Fruit fly (Drosophila melanogaster) whole organism, embryonic: ENCODE data around the gene CG2247.

Experiments used
- Adf1 ChIP-seq: fragments of 200-800 bp; sonication (Bioruptor generic); IDR thresholded peaks from 2 replicates; pipeline ENCODE4 v1.3.6; 2022; ENCODE audit warnings: missing biosample characterization, missing genetic modification characterization
- C15 ChIP-seq: fragments of 200-800 bp; sonication (Bioruptor generic); IDR thresholded peaks from 3 replicates; pipeline ENCODE4 v1.3.6; 2022; ENCODE audit warnings: missing biosample characterization, missing genetic modification characterization
- CG10462 ChIP-seq: fragments of 200-800 bp; sonication (Bioruptor generic); optimal IDR thresholded peaks from 2 replicates; lab custom pipeline; 2016; ENCODE audit warnings: missing biosample characterization, missing genetic modification characterization
- CG10565 ChIP-seq: fragments of 200-800 bp; sonication (Bioruptor generic); optimal IDR thresholded peaks from 3 replicates; lab custom pipeline; 2016; ENCODE audit warnings: missing biosample characterization, mild to moderate bottlenecking, missing genetic modification characterization
- CG10959 ChIP-seq: fragments of 200-800 bp; sonication (Bioruptor generic); IDR thresholded peaks from 2 replicates; pipeline ENCODE4 v1.3.6; 2022; ENCODE audit warnings: missing biosample characterization, missing genetic modification characterization
- CG11093 ChIP-seq: fragments of 200-800 bp; sonication (Bioruptor generic); IDR thresholded peaks from 3 replicates; pipeline ENCODE4 v1.3.6; 2022; ENCODE audit warnings: missing biosample characterization, missing genetic modification characterization
- CG11504 ChIP-seq: fragments of 200-800 bp; sonication (Bioruptor generic); optimal IDR thresholded peaks from 3 replicates; lab custom pipeline; 2019; ENCODE audit warnings: missing biosample characterization, mild to moderate bottlenecking, missing genetic modification characterization, moderate library complexity
- CG12155 ChIP-seq: fragments of 200-800 bp; sonication (Bioruptor generic); optimal IDR thresholded peaks from 3 replicates; lab custom pipeline; 2016; ENCODE audit warnings: missing biosample characterization, missing genetic modification characterization
- CG12299 ChIP-seq: fragments of 200-800 bp; sonication (Bioruptor generic); optimal IDR thresholded peaks from 2 replicates; lab custom pipeline; 2018; ENCODE audit warnings: missing biosample characterization, mild to moderate bottlenecking, missing genetic modification characterization
- CG12769 ChIP-seq: fragments of 200-800 bp; sonication (Bioruptor generic); optimal IDR thresholded peaks from 2 replicates; lab custom pipeline; 2019; ENCODE audit warnings: missing biosample characterization, mild to moderate bottlenecking, missing genetic modification characterization, moderate library complexity
- CG1603 ChIP-seq: fragments of 200-800 bp; sonication (Bioruptor generic); optimal IDR thresholded peaks from 2 replicates; lab custom pipeline; 2019; ENCODE audit warnings: missing biosample characterization, mild to moderate bottlenecking, missing genetic modification characterization, moderate library complexity
- CG16815 ChIP-seq: fragments of 200-800 bp; sonication (Bioruptor generic); optimal IDR thresholded peaks from 3 replicates; lab custom pipeline; 2017; ENCODE audit warnings: missing biosample characterization, mild to moderate bottlenecking, missing genetic modification characterization
- CG32772 ChIP-seq: fragments of 200-800 bp; sonication (Bioruptor generic); IDR thresholded peaks from 2 replicates; pipeline ENCODE4 v1.3.6; 2022; ENCODE audit warnings: missing biosample characterization, missing genetic modification characterization
- CG3281 ChIP-seq: fragments of 200-800 bp; sonication (Bioruptor generic); optimal IDR thresholded peaks from 3 replicates; lab custom pipeline; 2017; ENCODE audit warnings: missing biosample characterization, mild to moderate bottlenecking, missing genetic modification characterization
- CG42726 ChIP-seq: fragments of 200-800 bp; sonication (Bioruptor generic); IDR thresholded peaks from 2 replicates; pipeline ENCODE4 v1.3.6; 2022; ENCODE audit warnings: missing biosample characterization, missing genetic modification characterization; ENCODE audit not compliant: partially characterized antibody
- CG7963 ChIP-seq: fragments of 200-800 bp; sonication (Bioruptor generic); IDR thresholded peaks from 3 replicates; pipeline ENCODE4 v1.3.6; 2022; ENCODE audit warnings: missing biosample characterization, missing genetic modification characterization; ENCODE audit not compliant: partially characterized antibody
- Camta ChIP-seq: fragments of 200-800 bp; sonication (Bioruptor generic); optimal IDR thresholded peaks from 2 replicates; lab custom pipeline; 2016; ENCODE audit warnings: missing biosample characterization, missing genetic modification characterization
- Dip3 ChIP-seq: fragments of 200-800 bp; sonication (Bioruptor generic); optimal IDR thresholded peaks from 3 replicates; lab custom pipeline; 2016; ENCODE audit warnings: missing biosample characterization, missing genetic modification characterization
- Dll ChIP-seq: fragments of 200-800 bp; sonication (Bioruptor generic); IDR thresholded peaks from 4 replicates; pipeline ENCODE4 v1.3.6; 2022; ENCODE audit warnings: missing biosample characterization, missing genetic modification characterization; ENCODE audit not compliant: partially characterized antibody
- Fer1 ChIP-seq: fragments of 200-800 bp; sonication (Bioruptor generic); optimal IDR thresholded peaks from 2 replicates; lab custom pipeline; 2017; ENCODE audit warnings: missing biosample characterization, mild to moderate bottlenecking, missing genetic modification characterization
- H2.0 ChIP-seq: fragments of 200-800 bp; sonication (Bioruptor generic); IDR thresholded peaks from 2 replicates; pipeline ENCODE4 v1.3.6; 2022; ENCODE audit warnings: missing biosample characterization, missing genetic modification characterization
- HLH3B ChIP-seq: fragments of 200-800 bp; sonication (Bioruptor generic); IDR thresholded peaks from 2 replicates; pipeline ENCODE4 v1.3.6; 2022; ENCODE audit warnings: missing biosample characterization, missing genetic modification characterization
- Med ChIP-seq: fragments of 200-800 bp; sonication (Bioruptor generic); peaks from one replicate; lab custom pipeline; 2016; ENCODE audit warnings: missing biosample characterization, missing genetic modification characterization, mild to moderate bottlenecking, inconsistent platforms, moderate library complexity
- NC2β ChIP-seq: fragments of 200-800 bp; sonication (Bioruptor generic); optimal IDR thresholded peaks from 2 replicates; lab custom pipeline; 2016; ENCODE audit warnings: missing biosample characterization, missing genetic modification characterization
- NK7.1 ChIP-seq: fragments of 200-800 bp; sonication (Bioruptor generic); optimal IDR thresholded peaks from 3 replicates; lab custom pipeline; 2016; ENCODE audit warnings: missing biosample characterization, missing genetic modification characterization
- Six4 ChIP-seq: fragments of 200-800 bp; sonication (Bioruptor generic); optimal IDR thresholded peaks from 2 replicates; lab custom pipeline; 2016; ENCODE audit warnings: missing biosample characterization, missing genetic modification characterization
- amos ChIP-seq: fragments of 200-800 bp; sonication (Bioruptor generic); IDR thresholded peaks from 2 replicates; pipeline ENCODE4 v1.3.6; 2022; ENCODE audit warnings: missing biosample characterization, missing genetic modification characterization; ENCODE audit not compliant: partially characterized antibody
- bsh ChIP-seq, 2 experiments: fragments of 200-800 bp; sonication (Bioruptor generic); optimal IDR thresholded peaks; 2 replicates each; lab custom pipeline; 2017 to 2018; ENCODE audit warnings: mild to moderate bottlenecking in 2 of 2, missing biosample characterization in 2 of 2, missing genetic modification characterization in 2 of 2, moderate library complexity in 1 of 2
- chn ChIP-seq: fragments of 200-800 bp; sonication (Bioruptor generic); optimal IDR thresholded peaks from 2 replicates; lab custom pipeline; 2016; ENCODE audit warnings: missing biosample characterization, missing genetic modification characterization
- crol ChIP-seq: fragments of 200-800 bp; sonication (Bioruptor generic); IDR thresholded peaks from 2 replicates; pipeline ENCODE4 v1.3.6; 2022; ENCODE audit warnings: missing biosample characterization, missing genetic modification characterization
- gsb-n ChIP-seq: fragments of 200-800 bp; sonication (Bioruptor generic); optimal IDR thresholded peaks from 3 replicates; lab custom pipeline; 2018; ENCODE audit warnings: missing biosample characterization, mild to moderate bottlenecking, missing genetic modification characterization
- hkb ChIP-seq, 2 experiments: fragments of 200-800 bp in 1 of 2; fragments of >200 bp in 1 of 2; sonication (Bioruptor generic) in 1 of 2; IDR thresholded peaks in 1 of 2; optimal IDR thresholded peaks in 1 of 2; 2 replicates each; pipeline versions ENCODE4 v1.3.6 to Lab custom; 2017 to 2022; ENCODE audit warnings: missing biosample characterization in 1 of 2, missing genetic modification characterization in 1 of 2
- kni ChIP-seq: fragments of 200-800 bp; sonication (Bioruptor generic); optimal IDR thresholded peaks from 3 replicates; lab custom pipeline; 2017; ENCODE audit warnings: mild to moderate bottlenecking, missing biosample characterization, missing genetic modification reagents, missing genetic modification characterization
- lov ChIP-seq, 2 experiments: fragments of 200-800 bp in 1 of 2; fragments of >200 bp in 1 of 2; sonication (Bioruptor generic) in 1 of 2; IDR thresholded peaks in 1 of 2; optimal IDR thresholded peaks in 1 of 2; 2 replicates in 1 of 2; 3 replicates in 1 of 2; pipeline versions ENCODE4 v1.3.6 to Lab custom; 2017 to 2022; ENCODE audit warnings: missing biosample characterization in 1 of 2, missing genetic modification characterization in 1 of 2
- oc ChIP-seq: fragments of 200-800 bp; sonication (Bioruptor generic); optimal IDR thresholded peaks from 2 replicates; lab custom pipeline; 2018; ENCODE audit warnings: missing biosample characterization, mild to moderate bottlenecking, missing genetic modification characterization, moderate library complexity
- pros ChIP-seq: fragments of 200-800 bp; sonication (Bioruptor generic); optimal IDR thresholded peaks from 3 replicates; lab custom pipeline; 2019; ENCODE audit warnings: missing biosample characterization, mild to moderate bottlenecking, missing genetic modification characterization, moderate library complexity
- psq ChIP-seq: fragments of 200-800 bp; sonication (Bioruptor generic); optimal IDR thresholded peaks from 2 replicates; lab custom pipeline; 2017; ENCODE audit warnings: missing biosample characterization, missing genetic modification characterization
- rib ChIP-seq: fragments of 200-800 bp; sonication (Bioruptor generic); IDR thresholded peaks from 2 replicates; pipeline ENCODE4 v1.3.6; 2022; ENCODE audit warnings: missing biosample characterization, missing genetic modification characterization
- row ChIP-seq: fragments of 200-800 bp; sonication (Bioruptor generic); IDR thresholded peaks from 3 replicates; pipeline ENCODE4 v1.3.6; 2022; ENCODE audit warnings: missing biosample characterization, missing genetic modification characterization
- salm ChIP-seq: fragments of 200-800 bp; sonication (Bioruptor generic); optimal IDR thresholded peaks from 2 replicates; lab custom pipeline; 2018; ENCODE audit warnings: missing biosample characterization, mild to moderate bottlenecking, missing genetic modification characterization
- sens ChIP-seq: fragments of 200-800 bp; sonication (Bioruptor generic); peaks from one replicate; lab custom pipeline; 2016; ENCODE audit warnings: missing biosample characterization, missing genetic modification characterization
- slp2 ChIP-seq: fragments of 200-800 bp; sonication (Bioruptor generic); optimal IDR thresholded peaks from 2 replicates; lab custom pipeline; 2016; ENCODE audit warnings: missing biosample characterization, missing genetic modification characterization
- sqz ChIP-seq: fragments of 200-800 bp; sonication (Bioruptor generic); optimal IDR thresholded peaks from 3 replicates; lab custom pipeline; 2018; ENCODE audit warnings: missing biosample characterization, mild to moderate bottlenecking, missing genetic modification characterization
- stwl ChIP-seq: fragments of 200-800 bp; sonication (Bioruptor generic); optimal IDR thresholded peaks from 3 replicates; lab custom pipeline; 2018; ENCODE audit warnings: missing biosample characterization, mild to moderate bottlenecking, missing genetic modification characterization, moderate library complexity

CG2247 gene

dm6 chrX:11640477-11640876, 29.0 kb upstream of the CG2247 start (continued):
- no peak for TF ChIP-seq CG16815 (GFP tag; lab: Kevin White, UChicago)

DNA sequence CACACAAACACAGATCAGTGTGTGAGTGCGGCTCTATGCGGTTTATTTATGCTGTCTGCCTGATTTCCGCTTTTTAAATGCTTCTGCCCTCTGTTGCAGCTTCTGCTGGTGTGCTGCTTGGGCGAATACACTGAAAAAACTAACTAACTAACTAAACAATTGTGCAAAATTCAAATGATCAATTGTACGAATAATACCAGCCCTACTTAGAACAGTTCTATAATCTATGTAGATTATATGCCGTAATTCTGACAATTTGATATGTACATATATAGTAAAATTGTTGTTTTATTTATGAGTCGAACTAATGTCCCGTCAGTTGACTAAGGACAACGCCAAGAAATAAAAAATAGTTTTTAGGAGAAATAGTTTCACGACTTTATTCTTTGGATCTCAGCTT, 21.7 kb upstream of the CG2247 start:
- TF ChIP-seq sens (GFP tag; lab: Kevin White, UChicago): peak; percentile 6
- peak in 1 of 2 experiments; percentile 19 for TF ChIP-seq bsh (GFP tag; optimal IDR thresholded peaks at IDR 0.05; lab: Kevin White, UChicago)
- 0 out of 3 replicates have a peak, but pooled peaks have one; percentile 7 for TF ChIP-seq row (GFP tag; lab: Robert Waterston, UW)
- peak; percentile 40 for TF ChIP-seq CG1603
- TF ChIP-seq CG11504 (tag; lab: Kevin White, UChicago): peak; percentile 3

- peak; percentile 51 for TF ChIP-seq oc (tag; lab: Kevin White, UChicago)
- TF ChIP-seq Dip3 (GFP tag; lab: Kevin White, UChicago): no peak
- peak; percentile 53 for TF ChIP-seq sqz
- peak; percentile 13 for TF ChIP-seq sens (GFP tag; lab: Kevin White, UChicago)
- TF ChIP-seq CG12299 (tag; lab: Kevin White, UChicago): no peak
- TF ChIP-seq crol (GFP tag; lab: Robert Waterston, UW): 0 out of 2 replicates have a peak, but pooled peaks have one; percentile 13
- TF ChIP-seq kni (GFP tag; lab: Kevin White, UChicago): peak; percentile 56
- no peak for TF ChIP-seq hkb (optimal IDR thresholded peaks at IDR 0.05; lab: Kevin White, UChicago)
- no peak for TF ChIP-seq hkb (GFP tag; IDR thresholded peaks at IDR 0.05; lab: Robert Waterston, UW)
- no peak for TF ChIP-seq CG10565
- TF ChIP-seq gsb-n: peak; percentile 2
- peak; percentile 77 for TF ChIP-seq pros (GFP tag; lab: Kevin White, UChicago)
- no peak for TF ChIP-seq CG7963 (GFP tag; lab: Robert Waterston, UW)
- TF ChIP-seq psq (GFP tag; lab: Kevin White, UChicago): no peak
Observed at dm6 chrX:11631704-11632103, 20.3 kb upstream of the CG2247 start.

- TF ChIP-seq CG12769 (tag; lab: Kevin White, UChicago) (peak; percentile 30), CG10959 (GFP tag; lab: Robert Waterston, UW) (peak; percentile 80), chn (GFP tag; lab: Kevin White, UChicago) (peak; percentile 72), CG10462 (GFP tag; lab: Kevin White, UChicago) (peak; percentile 11), CG11093 (peak; percentile 19; the same call in 1 of the 3 replicates), CG12155 (GFP tag; lab: Kevin White, UChicago) (peak; percentile 26), NK7.1 (peak; percentile 20), H2.0 (GFP tag; lab: Robert Waterston, UW) (0 out of 2 replicates have a peak, but pooled peaks have one; percentile 6), NC2β (GFP tag; lab: Kevin White, UChicago) (peak; percentile 53), stwl (peak; percentile 21), Adf1 (GFP tag; lab: Robert Waterston, UW) (no peak), salm (no peak), rib (no peak), Camta (GFP tag; lab: Kevin White, UChicago) (peak; percentile 48), Dll (GFP tag; lab: Robert Waterston, UW) (no peak), C15 (GFP tag; lab: Robert Waterston, UW) (no peak), Fer1 (GFP tag; lab: Kevin White, UChicago) (peak; percentile 1), lov (optimal IDR thresholded peaks at IDR 0.05; lab: Kevin White, UChicago) (no peak), lov (GFP tag; IDR thresholded peaks at IDR 0.05; lab: Robert Waterston, UW) (0 out of 3 replicates have a peak, but pooled peaks have one; percentile 39), slp2 (GFP tag; lab: Kevin White, UChicago) (peak; percentile 59), Med (peak; percentile 83), HLH3B (GFP tag; lab: Robert Waterston, UW) (peak; percentile 59), amos (GFP tag; lab: Robert Waterston, UW) (no peak), CG42726 (GFP tag; lab: Robert Waterston, UW) (no peak), CG3281 (no peak), Six4 (GFP tag; lab: Kevin White, UChicago) (peak; percentile 29), CG32772 (GFP tag; lab: Robert Waterston, UW) (peak; percentile 52)
Observed at dm6 chrX:11628986-11629571, 17.6 kb upstream of the CG2247 start.
